Worm (Caenorhabditis elegans) whole organism, late embryonic: ENCODE results near the gene hrpl-1.

Source experiments
- F13H6.1 ChIP-seq: sonication (generic microtip); optimal IDR thresholded peaks from 2 replicates; lab custom pipeline; 2016; ENCODE audit warnings: missing genetic modification characterization, missing compliant biosample characterization
- ceh-24 ChIP-seq: sonication (generic microtip); optimal IDR thresholded peaks from 2 replicates; lab custom pipeline; 2016; ENCODE audit warnings: mild to moderate bottlenecking, missing genetic modification characterization, missing compliant biosample characterization
- ceh-45 ChIP-seq: fragments of 200-800 bp; sonication (Bioruptor generic); IDR thresholded peaks from 2 replicates; pipeline ENCODE4 v1.3.6; 2022; ENCODE audit warnings: missing genetic modification reagents, missing genetic modification characterization, missing compliant biosample characterization
- ceh-6 ChIP-seq: fragments of 200-800 bp; sonication (Bioruptor generic); optimal IDR thresholded peaks from 2 replicates; lab custom pipeline; 2018; ENCODE audit warnings: mild to moderate bottlenecking, missing genetic modification characterization, missing compliant biosample characterization
- dve-1 ChIP-seq: sonication (generic microtip); optimal IDR thresholded peaks from 2 replicates; lab custom pipeline; 2017; ENCODE audit warnings: antibody characterized with exemption, mild to moderate bottlenecking, missing genetic modification characterization, missing compliant biosample characterization
- elt-2 ChIP-seq: sonication (generic microtip); optimal IDR thresholded peaks from 2 replicates; lab custom pipeline; 2016; ENCODE audit warnings: missing genetic modification reagents, missing genetic modification characterization, missing compliant biosample characterization
- lin-11 ChIP-seq: fragments of 200-800 bp; sonication (Bioruptor generic); optimal IDR thresholded peaks from 2 replicates; lab custom pipeline; 2018; ENCODE audit warnings: mild to moderate bottlenecking, missing genetic modification characterization, missing compliant biosample characterization
- nhr-11 ChIP-seq: fragments of 150-350 bp; optimal IDR thresholded peaks from 2 replicates; lab custom pipeline; 2014; ENCODE audit warnings: missing biosample characterization, missing genetic modification characterization
- pha-4 ChIP-seq: fragments of 150-350 bp; optimal IDR thresholded peaks from 2 replicates; lab custom pipeline; 2018; ENCODE audit warnings: missing biosample characterization, missing genetic modification reagents, missing genetic modification characterization
- rnt-1 ChIP-seq: sonication (generic microtip); optimal IDR thresholded peaks from 2 replicates; lab custom pipeline; 2016; ENCODE audit warnings: missing genetic modification characterization, missing compliant biosample characterization
- tbx-2 ChIP-seq: sonication (generic microtip); optimal IDR thresholded peaks from 2 replicates; lab custom pipeline; 2016; ENCODE audit warnings: missing genetic modification characterization, missing compliant biosample characterization
- unc-55 ChIP-seq: sonication (generic microtip); optimal IDR thresholded peaks from 2 replicates; lab custom pipeline; 2017; ENCODE audit warnings: missing biosample characterization, missing genetic modification reagents, missing genetic modification characterization
- ztf-16 ChIP-seq: sonication (generic microtip); optimal IDR thresholded peaks from 2 replicates; lab custom pipeline; 2017; ENCODE audit warnings: missing genetic modification characterization, missing compliant biosample characterization

ce11 chrII:6849308-6849707, 49.2 kb upstream of the hrpl-1 start:
- TF ChIP-seq tbx-2 (tag; lab: Kevin White, UChicago) = no peak
- no peak for TF ChIP-seq ztf-16 (tag; lab: Kevin White, UChicago)
- TF ChIP-seq elt-2 = no peak
- no peak for TF ChIP-seq rnt-1 (tag; lab: Kevin White, UChicago)
- no peak for TF ChIP-seq nhr-11 (tag; lab: Kevin White, UChicago)
- TF ChIP-seq ceh-6 (GFP tag; lab: Kevin White, UChicago) = no peak
- TF ChIP-seq unc-55 (GFP tag; lab: Kevin White, UChicago) = no peak
- no peak for TF ChIP-seq lin-11 (tag; lab: Kevin White, UChicago)
- no peak for TF ChIP-seq pha-4 (tag; lab: Kevin White, UChicago)
- no peak for TF ChIP-seq dve-1 (tag; lab: Kevin White, UChicago)
- TF ChIP-seq F13H6.1 (tag; lab: Kevin White, UChicago) = no peak
- no peak for TF ChIP-seq ceh-24
- TF ChIP-seq ceh-45 = no peak
